Worm (Caenorhabditis elegans) whole organism, L1 larva: Measurements from ENCODE around the gene eif-2D.

Experiments
- ceh-8 ChIP-seq: fragments of 200-800 bp; sonication (Bioruptor generic); optimal IDR thresholded peaks from 2 replicates; lab custom pipeline; 2018; ENCODE audit warnings: mild to moderate bottlenecking, missing genetic modification characterization, moderate library complexity, missing compliant biosample characterization
- egl-27 ChIP-seq, 2 experiments: fragments of 150-350 bp in 1 of 2; sonication (generic microtip); optimal IDR thresholded peaks; 3 replicates each; lab custom pipeline; 2017 to 2018; ENCODE audit warnings: missing biosample characterization in 2 of 2, missing genetic modification characterization in 2 of 2, missing genetic modification reagents in 2 of 2
- hpl-2 ChIP-seq: fragments of 150-350 bp; optimal IDR thresholded peaks from 2 replicates; lab custom pipeline; 2014; ENCODE audit warnings: missing biosample characterization, missing genetic modification reagents, missing genetic modification characterization
- mep-1 ChIP-seq: fragments of 150-350 bp; optimal IDR thresholded peaks from 2 replicates; lab custom pipeline; 2014; ENCODE audit warnings: missing biosample characterization, missing genetic modification characterization
- nhr-28 ChIP-seq: fragments of 150-350 bp; optimal IDR thresholded peaks from 2 replicates; lab custom pipeline; 2014; ENCODE audit warnings: missing biosample characterization, missing genetic modification characterization
- rnt-1 ChIP-seq: sonication (generic microtip); optimal IDR thresholded peaks from 2 replicates; lab custom pipeline; 2016; ENCODE audit warnings: mild to moderate bottlenecking, missing genetic modification characterization, moderate library complexity, missing compliant biosample characterization
- snpc-4 ChIP-seq: fragments of 150-350 bp; optimal IDR thresholded peaks from 2 replicates; lab custom pipeline; 2014; ENCODE audit warnings: missing biosample characterization, missing genetic modification characterization
- sox-4 ChIP-seq: sonication (generic microtip); optimal IDR thresholded peaks from 2 replicates; lab custom pipeline; 2016; ENCODE audit warnings: missing genetic modification characterization, missing compliant biosample characterization
- xbp-1 ChIP-seq: sonication (generic microtip); optimal IDR thresholded peaks from 2 replicates; lab custom pipeline; 2016; ENCODE audit warnings: missing genetic modification characterization, missing compliant biosample characterization

- TF ChIP-seq rnt-1 (tag; lab: Kevin White, UChicago) = no peak
- TF ChIP-seq snpc-4 (tag; lab: Kevin White, UChicago) = no peak
- no peak for TF ChIP-seq xbp-1 (tag; lab: Kevin White, UChicago)
- TF ChIP-seq nhr-28 = no peak
- no peak for TF ChIP-seq ceh-8
- no peak for TF ChIP-seq egl-27 (tag; optimal IDR thresholded peaks at IDR 0.05; lab: Kevin White, UChicago)
- no peak for TF ChIP-seq sox-4
- no peak for TF ChIP-seq hpl-2 (GFP tag; lab: Kevin White, UChicago)
- no peak for TF ChIP-seq mep-1 (tag; lab: Kevin White, UChicago)
Measured at ce11 chrII:5665029-5665428, 26.5 kb upstream of the eif-2D start, which contains the start of gene C25H3.15.
